Worm (Caenorhabditis elegans): ENCODE results near the gene K07F5.16.

DNA sequence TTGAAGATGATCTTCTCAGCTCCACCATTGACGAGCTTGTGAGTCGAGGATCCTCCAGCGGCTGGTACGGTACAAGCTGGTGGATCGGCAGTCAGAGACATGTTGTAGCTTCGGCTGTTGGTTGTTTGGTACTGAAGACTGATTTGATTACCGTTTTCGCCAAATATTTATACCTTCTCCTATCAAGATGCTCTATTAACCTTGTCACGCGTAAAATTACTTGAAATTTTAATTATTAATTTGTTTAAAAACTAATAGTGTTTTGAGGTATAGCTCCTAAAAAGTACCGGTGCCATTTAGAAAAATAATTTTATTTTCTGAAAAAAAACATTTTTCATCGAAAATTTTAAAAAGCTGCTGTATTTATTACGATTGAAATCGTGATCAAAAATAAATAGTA is 13.0 kb upstream of the K07F5.16 start, which contains the start of gene ssp-10:
- TF ChIP-seq ztf-11 (tag; optimal IDR thresholded peaks at IDR 0.05): no peak
- TF ChIP-seq lsy-2 (tag; optimal IDR thresholded peaks at IDR 0.05): no peak
- TF ChIP-seq unc-39 (tag; optimal IDR thresholded peaks at IDR 0.05): no peak
- no peak for TF ChIP-seq pha-4 (tag; optimal IDR thresholded peaks at IDR 0.05)
